Worm (Caenorhabditis elegans) whole organism, L4 larva: Measurements from ENCODE around the gene F55B12.2.

Experiments
- cey-2 ChIP-seq: sonication (generic microtip); optimal IDR thresholded peaks from 3 replicates; lab custom pipeline; 2017; ENCODE audit warnings: missing genetic modification characterization, mild to moderate bottlenecking, missing compliant biosample characterization, antibody characterized with exemption, borderline replicate concordance; ENCODE audit not compliant: insufficient read depth
- dpl-1 ChIP-seq: fragments of 150-350 bp; optimal IDR thresholded peaks from 2 replicates; lab custom pipeline; 2014; ENCODE audit warnings: missing biosample characterization, missing genetic modification reagents, missing genetic modification characterization

ce11 chrV:13787948-13788681, 28.7 kb downstream of the F55B12.2 start:
- no peak for TF ChIP-seq cey-2 (tag; lab: Kevin White, UChicago)
- TF ChIP-seq dpl-1 (GFP tag; lab: Kevin White, UChicago): no peak
